Worm (Caenorhabditis elegans) whole organism, midembryonic: ENCODE measurements around the gene lgc-54.

Experiments
- T22C8.4 ChIP-seq: fragments of 200-800 bp; sonication (Bioruptor generic); IDR thresholded peaks from 2 replicates; pipeline ENCODE4 v1.3.6; 2022; ENCODE audit warnings: missing genetic modification characterization, missing compliant biosample characterization
- flt-1 ChIP-seq: fragments of 200-800 bp; sonication (Bioruptor generic); IDR thresholded peaks from 2 replicates; pipeline ENCODE4 v1.3.6; 2022; ENCODE audit warnings: missing genetic modification characterization, missing compliant biosample characterization
- med-1 ChIP-seq: sonication (generic microtip); optimal IDR thresholded peaks from 2 replicates; lab custom pipeline; 2017; ENCODE audit warnings: missing genetic modification characterization, mild to moderate bottlenecking, missing compliant biosample characterization, antibody characterized with exemption, missing genetic modification reagents; ENCODE audit not compliant: insufficient read depth
- ref-1 ChIP-seq: fragments of 200-800 bp; sonication (Bioruptor generic); conservative IDR thresholded peaks from 2 replicates; pipeline ENCODE4 v1.3.6; 2022; ENCODE audit warnings: missing genetic modification reagents, missing genetic modification characterization, missing compliant biosample characterization
- ztf-29 ChIP-seq: fragments of 200-800 bp; sonication (Bioruptor generic); IDR thresholded peaks from 2 replicates; pipeline ENCODE4 v1.3.6; 2022; ENCODE audit warnings: missing genetic modification reagents, missing genetic modification characterization, missing compliant biosample characterization

DNA sequence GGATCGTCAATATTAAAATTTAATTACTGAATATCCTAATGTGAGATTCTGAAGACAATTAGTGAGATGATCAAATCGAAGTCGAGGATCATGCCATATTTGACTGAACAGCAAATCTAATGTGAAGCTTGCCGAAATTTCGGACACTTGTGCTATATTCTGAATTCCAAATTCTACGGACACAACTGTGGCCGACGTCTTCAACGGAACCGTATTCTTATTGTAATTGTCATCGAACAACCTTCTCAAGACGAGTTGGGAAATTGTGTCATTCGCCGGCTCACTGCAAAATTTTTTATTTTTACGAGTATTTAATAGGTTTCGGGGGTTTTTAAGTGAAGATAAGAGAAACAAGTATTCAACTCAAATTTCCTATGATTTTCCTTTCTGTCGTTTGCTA lies 4.0 kb downstream of the lgc-54 start, which contains the start of gene T15B7.1:
- TF ChIP-seq ztf-29 (GFP tag; lab: Robert Waterston, UW) (no peak), T22C8.4 (no peak), flt-1 (GFP tag; lab: Robert Waterston, UW) (no peak), med-1 (no peak), ref-1 (GFP tag; lab: Robert Waterston, UW) (no peak)
